Fruit fly (Drosophila melanogaster) whole organism, adult: ENCODE results near the gene slou.
A peak's percentile ranks its signal among the peaks of the same experiment; 100 is the strongest.

Experiments
- CG11617 ChIP-seq: fragments of 200-800 bp; sonication (Bioruptor generic); optimal IDR thresholded peaks from 2 replicates; lab custom pipeline; 2017; ENCODE audit warnings: mild to moderate bottlenecking, missing biosample characterization, missing genetic modification reagents, missing genetic modification characterization
- CG12768 ChIP-seq: fragments of 200-800 bp; sonication (Bioruptor generic); optimal IDR thresholded peaks from 2 replicates; lab custom pipeline; 2017; ENCODE audit warnings: missing biosample characterization, missing genetic modification characterization, mild to moderate bottlenecking, moderate library complexity, missing genetic modification reagents
- CG14711 ChIP-seq: fragments of 200-800 bp; sonication (Bioruptor generic); optimal IDR thresholded peaks from 2 replicates; lab custom pipeline; 2018; ENCODE audit warnings: missing biosample characterization, mild to moderate bottlenecking, missing genetic modification characterization, moderate library complexity
- CG1620 ChIP-seq: fragments of 200-800 bp; sonication (Bioruptor generic); optimal IDR thresholded peaks from 2 replicates; lab custom pipeline; 2016; ENCODE audit warnings: missing biosample characterization, missing genetic modification characterization
- CG33017 ChIP-seq: fragments of 200-800 bp; sonication (Bioruptor generic); optimal IDR thresholded peaks from 2 replicates; lab custom pipeline; 2018; ENCODE audit warnings: missing biosample characterization, mild to moderate bottlenecking, missing genetic modification characterization, moderate library complexity
- CG5204 ChIP-seq: fragments of 200-800 bp; sonication (Bioruptor generic); optimal IDR thresholded peaks from 2 replicates; lab custom pipeline; 2016; ENCODE audit warnings: missing biosample characterization, missing genetic modification characterization
- CG7045 ChIP-seq: fragments of 200-800 bp; sonication (Bioruptor generic); optimal IDR thresholded peaks from 2 replicates; lab custom pipeline; 2017; ENCODE audit warnings: missing biosample characterization, mild to moderate bottlenecking, missing genetic modification characterization
- CG7101 ChIP-seq: fragments of 200-800 bp; sonication (Bioruptor generic); optimal IDR thresholded peaks from 2 replicates; lab custom pipeline; 2018; ENCODE audit warnings: missing biosample characterization, mild to moderate bottlenecking, missing genetic modification characterization, moderate library complexity
- Clk ChIP-seq: fragments of 200-800 bp; sonication (Bioruptor generic); optimal IDR thresholded peaks from 2 replicates; lab custom pipeline; 2017; ENCODE audit warnings: missing biosample characterization, missing genetic modification characterization
- Crg-1 ChIP-seq: fragments of 200-800 bp; sonication (Bioruptor generic); optimal IDR thresholded peaks from 2 replicates; lab custom pipeline; 2016; ENCODE audit warnings: missing biosample characterization, missing genetic modification characterization
- Hr96 ChIP-seq: fragments of 200-800 bp; sonication (Bioruptor generic); optimal IDR thresholded peaks from 2 replicates; lab custom pipeline; 2016; ENCODE audit warnings: missing biosample characterization, missing genetic modification characterization
- Mnt ChIP-seq: fragments of 200-800 bp; sonication (Bioruptor generic); optimal IDR thresholded peaks from 2 replicates; lab custom pipeline; 2016; ENCODE audit warnings: missing biosample characterization, mild to moderate bottlenecking, missing genetic modification characterization
- bab1 ChIP-seq: fragments of 200-800 bp; sonication (Bioruptor generic); optimal IDR thresholded peaks from 3 replicates; lab custom pipeline; 2019; ENCODE audit warnings: missing biosample characterization, mild to moderate bottlenecking, missing genetic modification characterization, moderate library complexity
- cic ChIP-seq: fragments of 200-800 bp; sonication (Bioruptor generic); optimal IDR thresholded peaks from 2 replicates; lab custom pipeline; 2017; ENCODE audit warnings: missing biosample characterization, mild to moderate bottlenecking, missing genetic modification characterization, moderate library complexity
- cnc ChIP-seq, 2 experiments: fragments of >200 bp; optimal IDR thresholded peaks; 2 replicates each; lab custom pipeline; 2017
- kay ChIP-seq: fragments of 200-800 bp; sonication (Bioruptor generic); peaks from one replicate; lab custom pipeline; 2016; ENCODE audit warnings: missing biosample characterization, missing genetic modification characterization, borderline replicate concordance
- ovo ChIP-seq: fragments of 200-800 bp; sonication (Bioruptor generic); optimal IDR thresholded peaks from 2 replicates; lab custom pipeline; 2016; ENCODE audit warnings: missing biosample characterization, missing genetic modification characterization
- pad ChIP-seq: fragments of 200-800 bp; sonication (Bioruptor generic); optimal IDR thresholded peaks from 3 replicates; lab custom pipeline; 2017; ENCODE audit warnings: missing biosample characterization, missing genetic modification characterization, mild to moderate bottlenecking, moderate library complexity, missing genetic modification reagents
- tj ChIP-seq: fragments of 200-800 bp; sonication (Bioruptor generic); optimal IDR thresholded peaks from 3 replicates; lab custom pipeline; 2017; ENCODE audit warnings: missing biosample characterization, mild to moderate bottlenecking, missing genetic modification characterization, moderate library complexity
- toe ChIP-seq: fragments of 200-800 bp; sonication (Bioruptor generic); optimal IDR thresholded peaks from 2 replicates; lab custom pipeline; 2016; ENCODE audit warnings: missing biosample characterization, missing genetic modification characterization

The slou gene

dm6 chr3R:21582124-21582474 is 25.1 kb upstream of the slou start:
- TF ChIP-seq tj (GFP tag; lab: Kevin White, UChicago), result no peak
- TF ChIP-seq pad, result no peak
- TF ChIP-seq CG11617, result no peak
- no peak for TF ChIP-seq Crg-1
- no peak for TF ChIP-seq CG33017
- TF ChIP-seq CG5204 (GFP tag; lab: Kevin White, UChicago), result no peak
- TF ChIP-seq ovo (GFP tag; lab: Kevin White, UChicago), result no peak
- no peak for TF ChIP-seq Clk (GFP tag; lab: Kevin White, UChicago)
- no peak for TF ChIP-seq kay (GFP tag; lab: Kevin White, UChicago)
- no peak for TF ChIP-seq cnc (optimal IDR thresholded peaks at IDR 0.05; lab: Kevin White, UChicago)
- no peak for TF ChIP-seq bab1 (GFP tag; lab: Kevin White, UChicago)
- TF ChIP-seq toe (GFP tag; lab: Kevin White, UChicago), result no peak

DNA sequence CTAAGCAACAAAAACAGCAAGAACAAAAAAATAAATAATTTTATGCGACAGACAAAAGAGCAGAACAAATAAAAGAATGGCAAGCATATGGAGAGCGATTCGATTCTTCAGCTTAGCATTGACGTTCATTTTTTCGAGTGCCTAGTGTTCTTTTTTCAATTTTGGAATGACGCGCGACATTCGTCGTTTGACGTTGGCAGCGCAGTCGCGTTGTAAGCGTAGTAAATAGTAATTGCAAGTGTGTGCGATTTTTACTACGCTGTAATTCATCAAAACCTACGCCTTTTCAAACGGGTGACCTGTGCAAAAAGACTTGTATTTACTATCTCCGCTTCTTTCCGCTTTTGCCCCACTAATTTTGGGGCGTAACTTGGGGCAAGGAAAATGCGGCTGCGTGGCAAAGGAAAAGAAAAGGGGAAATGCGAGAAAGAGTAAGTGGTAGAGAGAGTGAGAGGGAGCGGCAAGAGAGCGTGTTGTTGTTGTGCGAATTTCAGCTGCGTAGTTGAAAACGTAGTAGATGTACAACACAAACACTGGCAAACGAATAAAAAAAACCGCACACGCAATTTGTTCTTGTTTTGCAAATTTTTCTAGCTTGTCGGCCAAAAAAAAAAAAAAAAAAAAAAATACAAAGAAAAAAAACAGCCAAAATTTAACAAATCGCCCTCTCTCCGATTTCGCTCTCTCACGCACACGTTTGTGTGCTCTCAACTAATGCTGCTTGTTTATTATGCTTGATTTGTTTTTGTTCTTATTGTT is 24.6 kb upstream of the slou start:
- TF ChIP-seq CG33017 (no peak), CG14711 (no peak), CG7045 (GFP tag; lab: Kevin White, UChicago) (no peak), CG7101 (no peak), kay (GFP tag; lab: Kevin White, UChicago) (peak; percentile 77), CG1620 (GFP tag; lab: Kevin White, UChicago) (no peak), Mnt (no peak), Clk (GFP tag; lab: Kevin White, UChicago) (no peak), ovo (GFP tag; lab: Kevin White, UChicago) (no peak), toe (GFP tag; lab: Kevin White, UChicago) (no peak), Crg-1 (no peak), CG12768 (GFP tag; lab: Kevin White, UChicago) (no peak), bab1 (GFP tag; lab: Kevin White, UChicago) (no peak), Hr96 (no peak), CG5204 (GFP tag; lab: Kevin White, UChicago) (no peak), pad (peak; percentile 74), cnc (optimal IDR thresholded peaks at IDR 0.05; lab: Kevin White, UChicago) (no peak), cic (GFP tag; lab: Kevin White, UChicago) (peak; percentile 96), tj (GFP tag; lab: Kevin White, UChicago) (peak; percentile 56), CG11617 (no peak)

DNA sequence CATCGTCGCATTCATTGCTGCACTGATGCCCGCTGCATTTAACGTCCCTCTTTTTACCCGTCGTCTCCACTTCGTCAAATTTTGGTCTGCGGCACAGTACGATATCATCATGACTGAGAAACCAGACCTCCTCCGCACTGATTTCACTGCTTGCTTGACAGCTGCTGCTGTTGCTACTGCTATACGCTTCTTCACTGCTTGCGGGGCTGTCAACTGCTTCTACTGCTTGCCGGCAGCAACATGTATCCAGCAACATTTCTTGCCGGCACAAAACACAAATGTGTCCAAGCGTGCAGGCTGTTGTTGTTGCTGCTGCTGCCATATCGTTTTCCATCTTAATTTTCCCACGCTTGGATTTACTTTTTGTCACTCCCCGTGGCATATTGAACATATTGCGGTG is 23.1 kb upstream of the slou start:
- no peak for TF ChIP-seq CG33017
- peak; percentile 18 for TF ChIP-seq tj (GFP tag; lab: Kevin White, UChicago)
- TF ChIP-seq pad, result peak; percentile 11
- no peak for TF ChIP-seq CG5204 (GFP tag; lab: Kevin White, UChicago)
- peak; percentile 14 for TF ChIP-seq Mnt
- TF ChIP-seq CG12768 (GFP tag; lab: Kevin White, UChicago), result no peak
- no peak for TF ChIP-seq kay (GFP tag; lab: Kevin White, UChicago)
- TF ChIP-seq cic (GFP tag; lab: Kevin White, UChicago), result peak; percentile 46

- no peak for TF ChIP-seq tj (GFP tag; lab: Kevin White, UChicago)
- no peak for TF ChIP-seq Mnt
- no peak for TF ChIP-seq bab1 (GFP tag; lab: Kevin White, UChicago)
- TF ChIP-seq CG7045 (GFP tag; lab: Kevin White, UChicago), result no peak
- no peak for TF ChIP-seq CG7101
- no peak for TF ChIP-seq pad
- no peak for TF ChIP-seq Hr96
- no peak for TF ChIP-seq CG5204 (GFP tag; lab: Kevin White, UChicago)
- TF ChIP-seq kay (GFP tag; lab: Kevin White, UChicago), result no peak
- TF ChIP-seq CG14711, result no peak
- TF ChIP-seq toe (GFP tag; lab: Kevin White, UChicago), result no peak
- no peak for TF ChIP-seq ovo (GFP tag; lab: Kevin White, UChicago)
- no peak for TF ChIP-seq CG33017
- no peak for TF ChIP-seq Clk (GFP tag; lab: Kevin White, UChicago)
- no peak for TF ChIP-seq CG12768 (GFP tag; lab: Kevin White, UChicago)
- no peak for TF ChIP-seq cic (GFP tag; lab: Kevin White, UChicago)
These were observed 12.1 kb upstream of the slou start, which contains the start of gene CG15498 for dm6 chr3R:21569049-21569448. TSS of gene CG15498 (minus strand) at chr3R:21569149.

- no peak for TF ChIP-seq CG11617
- TF ChIP-seq Mnt, result no peak
- no peak for TF ChIP-seq Crg-1
- no peak for TF ChIP-seq CG12768 (GFP tag; lab: Kevin White, UChicago)
These were observed 9.8 kb upstream of the slou start for dm6 chr3R:21566784-21567183.

dm6 chr3R:21566367-21566766 is 9.4 kb upstream of the slou start:
- TF ChIP-seq CG7101 (no peak), toe (GFP tag; lab: Kevin White, UChicago) (no peak)

DNA sequence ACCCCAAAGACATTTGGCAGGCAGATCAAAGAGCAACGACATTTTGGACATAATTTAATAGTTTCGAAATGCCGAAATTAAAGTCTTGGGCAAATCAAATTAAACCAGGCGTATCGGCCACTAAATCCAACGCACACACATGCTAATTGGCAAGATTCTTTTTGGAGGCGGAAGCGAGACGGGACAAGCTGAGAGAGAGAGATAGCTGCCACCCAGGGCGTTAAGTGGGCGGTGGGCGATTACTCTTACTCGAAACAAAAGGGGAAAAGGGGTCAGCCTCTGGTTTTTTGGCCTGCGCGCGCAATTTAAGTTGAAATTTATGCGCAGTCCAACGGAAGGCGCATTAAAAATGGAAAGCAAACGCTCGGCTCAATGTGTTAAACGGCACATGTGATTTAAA is 6.3 kb upstream of the slou start:
- TF ChIP-seq Crg-1, result no peak
